Fruit fly (Drosophila melanogaster) whole organism, embryonic: ENCODE data around the gene BNIP3.

Experiments used
- Abd-B ChIP-seq: fragments of 200-800 bp; sonication (Bioruptor generic); optimal IDR thresholded peaks from 2 replicates; lab custom pipeline; 2018; ENCODE audit warnings: missing biosample characterization, mild to moderate bottlenecking, missing genetic modification characterization, moderate library complexity
- B-H2 ChIP-seq: fragments of 200-800 bp; sonication (Bioruptor generic); optimal IDR thresholded peaks from 2 replicates; lab custom pipeline; 2018; ENCODE audit warnings: missing biosample characterization, mild to moderate bottlenecking, missing genetic modification characterization
- Bteb2 ChIP-seq: fragments of 200-800 bp; sonication (Bioruptor generic); optimal IDR thresholded peaks from 2 replicates; lab custom pipeline; 2016; ENCODE audit warnings: missing biosample characterization, missing genetic modification characterization
- CG12744 ChIP-seq: fragments of 200-800 bp; sonication (Bioruptor generic); optimal IDR thresholded peaks from 2 replicates; lab custom pipeline; 2016; ENCODE audit warnings: missing biosample characterization, missing genetic modification characterization
- CG12942 ChIP-seq: fragments of 200-800 bp; sonication (Bioruptor generic); optimal IDR thresholded peaks from 3 replicates; lab custom pipeline; 2016; ENCODE audit warnings: missing biosample characterization, missing genetic modification characterization
- CG13775 ChIP-seq: fragments of 200-800 bp; sonication (Bioruptor generic); optimal IDR thresholded peaks from 3 replicates; lab custom pipeline; 2017; ENCODE audit warnings: missing biosample characterization, mild to moderate bottlenecking, missing genetic modification characterization
- CG15601 ChIP-seq: fragments of 200-800 bp; sonication (Bioruptor generic); optimal IDR thresholded peaks from 3 replicates; lab custom pipeline; 2019; ENCODE audit warnings: missing biosample characterization, mild to moderate bottlenecking, missing genetic modification characterization, moderate library complexity
- CG1602 ChIP-seq: fragments of 200-800 bp; sonication (Bioruptor generic); optimal IDR thresholded peaks from 3 replicates; lab custom pipeline; 2016; ENCODE audit warnings: missing biosample characterization, missing genetic modification characterization
- CG17359 ChIP-seq: fragments of 200-800 bp; sonication (Bioruptor generic); optimal IDR thresholded peaks from 3 replicates; lab custom pipeline; 2018; ENCODE audit warnings: missing biosample characterization, mild to moderate bottlenecking, missing genetic modification characterization, moderate library complexity
- CG2202 ChIP-seq: fragments of 200-800 bp; sonication (Bioruptor generic); optimal IDR thresholded peaks from 2 replicates; lab custom pipeline; 2018; ENCODE audit warnings: missing biosample characterization, mild to moderate bottlenecking, missing genetic modification characterization
- CG31365 ChIP-seq: fragments of 200-800 bp; sonication (Bioruptor generic); optimal IDR thresholded peaks from 2 replicates; lab custom pipeline; 2018; ENCODE audit warnings: missing biosample characterization, mild to moderate bottlenecking, missing genetic modification characterization
- CG3281 ChIP-seq: fragments of 200-800 bp; sonication (Bioruptor generic); optimal IDR thresholded peaks from 3 replicates; lab custom pipeline; 2017; ENCODE audit warnings: missing biosample characterization, mild to moderate bottlenecking, missing genetic modification characterization
- CG4282 ChIP-seq: fragments of 200-800 bp; sonication (Bioruptor generic); optimal IDR thresholded peaks from 2 replicates; lab custom pipeline; 2016; ENCODE audit warnings: missing biosample characterization, missing genetic modification characterization
- CG6791 ChIP-seq: fragments of 200-800 bp; sonication (Bioruptor generic); IDR thresholded peaks from 3 replicates; pipeline ENCODE4 v1.3.6; 2022; ENCODE audit warnings: missing biosample characterization, missing genetic modification characterization; ENCODE audit not compliant: partially characterized antibody
- CG6813 ChIP-seq: fragments of 200-800 bp; sonication (Bioruptor generic); optimal IDR thresholded peaks from 2 replicates; lab custom pipeline; 2017; ENCODE audit warnings: missing biosample characterization, missing genetic modification characterization, mild to moderate bottlenecking, moderate library complexity, missing genetic modification reagents
- CG7271 ChIP-seq: fragments of 200-800 bp; sonication (Bioruptor generic); optimal IDR thresholded peaks from 2 replicates; lab custom pipeline; 2018; ENCODE audit warnings: missing biosample characterization, mild to moderate bottlenecking, missing genetic modification characterization, moderate library complexity
- CG7357 ChIP-seq: fragments of 200-800 bp; sonication (Bioruptor generic); IDR thresholded peaks from 3 replicates; pipeline ENCODE4 v1.3.6; 2022; ENCODE audit warnings: missing biosample characterization, missing genetic modification characterization
- CG7839 ChIP-seq: fragments of 200-800 bp; sonication (Bioruptor generic); optimal IDR thresholded peaks from 3 replicates; lab custom pipeline; 2018; ENCODE audit warnings: missing biosample characterization, mild to moderate bottlenecking, missing genetic modification characterization, moderate library complexity
- CG8478 ChIP-seq: fragments of >200 bp; optimal IDR thresholded peaks from 2 replicates; lab custom pipeline; 2018
- D19A ChIP-seq: fragments of 200-800 bp; optimal IDR thresholded peaks from 3 replicates; lab custom pipeline; 2019; ENCODE audit warnings: missing biosample characterization, mild to moderate bottlenecking, missing genetic modification characterization, moderate library complexity
- Drgx ChIP-seq: fragments of 200-800 bp; sonication (Bioruptor generic); IDR thresholded peaks from 2 replicates; pipeline ENCODE4 v1.3.6; 2022; ENCODE audit warnings: missing biosample characterization, missing genetic modification characterization
- E2f1 ChIP-seq: fragments of 200-800 bp; sonication (Bioruptor generic); IDR thresholded peaks from 2 replicates; pipeline ENCODE4 v1.3.6; 2022; ENCODE audit warnings: missing biosample characterization, missing genetic modification characterization
- Fer2 ChIP-seq: fragments of 200-800 bp; sonication (Bioruptor generic); optimal IDR thresholded peaks from 2 replicates; lab custom pipeline; 2018; ENCODE audit warnings: missing biosample characterization, mild to moderate bottlenecking, missing genetic modification characterization, moderate library complexity
- GATAe ChIP-seq: fragments of 200-800 bp; sonication (Bioruptor generic); conservative IDR thresholded peaks from 2 replicates; pipeline ENCODE4 v1.3.6; 2022; ENCODE audit warnings: missing biosample characterization, missing genetic modification characterization
- H2.0 ChIP-seq: fragments of 200-800 bp; sonication (Bioruptor generic); IDR thresholded peaks from 2 replicates; pipeline ENCODE4 v1.3.6; 2022; ENCODE audit warnings: missing biosample characterization, missing genetic modification characterization
- Hsf ChIP-seq: fragments of 200-800 bp; sonication (Bioruptor generic); optimal IDR thresholded peaks from 3 replicates; lab custom pipeline; 2016; ENCODE audit warnings: missing biosample characterization, missing genetic modification characterization
- Pdp1 ChIP-seq, 2 experiments: fragments of 200-800 bp; sonication (Bioruptor generic); optimal IDR thresholded peaks; 3 replicates each; lab custom pipeline; 2016; ENCODE audit warnings: missing biosample characterization in 2 of 2, missing genetic modification characterization in 2 of 2, mild to moderate bottlenecking in 1 of 2, moderate library complexity in 1 of 2
- Poxn ChIP-seq: fragments of 200-800 bp; sonication (Bioruptor generic); IDR thresholded peaks from 2 replicates; pipeline ENCODE4 v1.3.6; 2022; ENCODE audit warnings: missing biosample characterization, missing genetic modification characterization
- Sox100B ChIP-seq: fragments of 200-800 bp; sonication (Bioruptor generic); optimal IDR thresholded peaks from 3 replicates; lab custom pipeline; 2018; ENCODE audit warnings: missing biosample characterization, mild to moderate bottlenecking, missing genetic modification characterization
- Stat92E ChIP-seq, 3 experiments: fragments of >200 bp in 2 of 3; fragments of 200-800 bp in 1 of 3; sonication (Bioruptor generic) in 1 of 3; optimal IDR thresholded peaks; 2 replicates each; lab custom pipeline; 2017 to 2019; ENCODE audit warnings: missing biosample characterization in 3 of 3, missing genetic modification characterization in 3 of 3, mild to moderate bottlenecking in 1 of 3, moderate library complexity in 1 of 3
- ash1 ChIP-seq: fragments of 200-800 bp; sonication (Bioruptor generic); optimal IDR thresholded peaks from 2 replicates; lab custom pipeline; 2018; ENCODE audit warnings: missing biosample characterization, mild to moderate bottlenecking, missing genetic modification characterization
- bab2 ChIP-seq: fragments of 200-800 bp; sonication (Bioruptor generic); optimal IDR thresholded peaks from 2 replicates; lab custom pipeline; 2016; ENCODE audit warnings: missing biosample characterization, missing genetic modification characterization
- cad ChIP-seq: fragments of >200 bp; optimal IDR thresholded peaks from 2 replicates; lab custom pipeline; 2017; ENCODE audit warnings: missing biosample characterization, missing genetic modification characterization
- corto ChIP-seq: fragments of 200-800 bp; sonication (Bioruptor generic); optimal IDR thresholded peaks from 2 replicates; lab custom pipeline; 2016; ENCODE audit warnings: missing biosample characterization, mild to moderate bottlenecking, missing genetic modification characterization, moderate library complexity
- dati ChIP-seq: fragments of 200-800 bp; sonication (Bioruptor generic); IDR thresholded peaks from 2 replicates; pipeline ENCODE4 v1.3.6; 2022; ENCODE audit warnings: missing biosample characterization, missing genetic modification characterization
- dysf ChIP-seq: fragments of 200-800 bp; sonication (Bioruptor generic); IDR thresholded peaks from 3 replicates; pipeline ENCODE4 v1.3.6; 2022; ENCODE audit warnings: missing biosample characterization, missing genetic modification characterization
- gce ChIP-seq: fragments of 200-800 bp; sonication (Bioruptor generic); IDR thresholded peaks from 3 replicates; pipeline ENCODE4 v1.3.6; 2022; ENCODE audit warnings: missing biosample characterization, missing genetic modification characterization
- gt ChIP-seq: fragments of 200-800 bp; sonication (Bioruptor generic); IDR thresholded peaks from 2 replicates; pipeline ENCODE4 v1.3.6; 2022; ENCODE audit warnings: missing biosample characterization, missing genetic modification characterization
- ken ChIP-seq: fragments of 200-800 bp; sonication (Bioruptor generic); IDR thresholded peaks from 3 replicates; pipeline ENCODE4 v1.3.6; 2022; ENCODE audit warnings: missing biosample characterization, missing genetic modification characterization
- lola ChIP-seq, 3 experiments: fragments of >200 bp in 2 of 3; fragments of 200-800 bp in 1 of 3; sonication (Bioruptor generic) in 1 of 3; optimal IDR thresholded peaks; 2 replicates each; lab custom pipeline; 2017 to 2019; ENCODE audit warnings: missing biosample characterization in 3 of 3, missing genetic modification characterization in 3 of 3, mild to moderate bottlenecking in 1 of 3, moderate library complexity in 1 of 3
- nau ChIP-seq: fragments of 200-800 bp; sonication (Bioruptor generic); optimal IDR thresholded peaks from 3 replicates; lab custom pipeline; 2017; ENCODE audit warnings: missing biosample characterization, mild to moderate bottlenecking, missing genetic modification characterization, missing genetic modification reagents
- oc ChIP-seq: fragments of 200-800 bp; sonication (Bioruptor generic); optimal IDR thresholded peaks from 2 replicates; lab custom pipeline; 2018; ENCODE audit warnings: missing biosample characterization, mild to moderate bottlenecking, missing genetic modification characterization, moderate library complexity
- odd ChIP-seq: fragments of 200-800 bp; sonication (Bioruptor generic); optimal IDR thresholded peaks from 2 replicates; lab custom pipeline; 2017; ENCODE audit warnings: missing biosample characterization, mild to moderate bottlenecking, missing genetic modification characterization
- otp ChIP-seq: fragments of 200-800 bp; sonication (Bioruptor generic); IDR thresholded peaks from 3 replicates; pipeline ENCODE4, ENCODE4 v1.3.6; 2022; ENCODE audit warnings: missing biosample characterization, missing genetic modification characterization
- ranshi ChIP-seq: fragments of 200-800 bp; sonication (Bioruptor generic); IDR thresholded peaks from 2 replicates; pipeline ENCODE4 v1.3.6; 2022; ENCODE audit warnings: missing biosample characterization, missing genetic modification characterization
- ro ChIP-seq: fragments of 200-800 bp; sonication (Bioruptor generic); IDR thresholded peaks from 2 replicates; pipeline ENCODE4 v1.3.6; 2022; ENCODE audit warnings: missing biosample characterization, missing genetic modification characterization
- run ChIP-seq: fragments of 200-800 bp; sonication (Bioruptor generic); optimal IDR thresholded peaks from 3 replicates; lab custom pipeline; 2018; ENCODE audit warnings: missing biosample characterization, mild to moderate bottlenecking, missing genetic modification characterization
- wdn ChIP-seq: fragments of 200-800 bp; sonication (Bioruptor generic); IDR thresholded peaks from 2 replicates; pipeline ENCODE4 v1.3.6; 2022; ENCODE audit warnings: missing biosample characterization, missing genetic modification characterization

The BNIP3 gene

DNA sequence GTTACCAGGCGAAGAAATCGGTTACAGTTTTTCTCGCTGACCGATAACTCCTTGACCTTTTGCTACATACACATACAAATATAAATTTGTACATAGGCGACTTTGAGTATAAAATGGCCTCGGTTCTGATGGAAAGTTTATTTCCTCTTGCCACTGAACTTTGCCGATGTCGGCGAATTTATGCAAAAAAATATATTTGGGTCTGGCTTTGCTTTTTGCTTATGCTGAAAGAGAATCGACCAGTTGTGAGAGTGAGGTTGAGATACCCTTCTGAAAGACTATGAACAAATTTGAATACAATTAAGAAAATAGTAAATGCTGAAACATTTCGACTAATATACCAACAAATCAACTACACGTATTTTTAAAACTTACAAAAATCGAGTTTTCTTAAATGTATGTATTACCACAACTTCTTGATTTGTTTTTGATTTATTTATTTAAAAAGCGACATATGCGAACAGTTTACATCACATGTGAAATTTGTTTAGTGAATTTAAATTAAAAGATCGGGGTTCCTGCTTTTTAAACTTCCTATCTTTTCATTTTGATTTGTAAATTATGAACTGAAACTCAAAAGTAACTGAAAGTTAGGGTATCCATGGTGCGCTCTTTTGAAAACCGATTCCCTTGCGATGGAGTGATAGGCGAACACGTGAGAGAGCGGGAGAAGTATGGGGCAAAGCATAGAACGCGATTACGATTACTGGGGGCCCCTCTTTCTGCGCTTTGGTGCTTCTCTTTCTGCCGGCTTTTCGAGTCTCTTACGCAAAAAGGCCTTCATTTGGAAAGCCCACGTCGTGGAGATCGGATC lies 9.9 kb downstream of the BNIP3 start (continued):
- peak; percentile 66 to 89 for TF ChIP-seq Pdp1 (GFP tag; optimal IDR thresholded peaks at IDR 0.05; lab: Kevin White, UChicago)
- TF ChIP-seq CG15601 = peak; percentile 74
- TF ChIP-seq CG3281 (GFP tag; lab: Kevin White, UChicago) = peak; percentile 92
- peak in 1 of 3 experiments; percentile 84 for TF ChIP-seq lola (GFP tag; optimal IDR thresholded peaks at IDR 0.05; lab: Kevin White, UChicago)
- peak; percentile 51 for TF ChIP-seq CG6813 (GFP tag; lab: Kevin White, UChicago)
- TF ChIP-seq D19A = peak; percentile 100
- peak; percentile 38 for TF ChIP-seq oc
- TF ChIP-seq CG7271 = no peak
- TF ChIP-seq ro (GFP tag; lab: Robert Waterston, UW) = no peak
- peak; percentile 88 for TF ChIP-seq CG7839 (tag; lab: Kevin White, UChicago)
- no peak for TF ChIP-seq CG6791 (GFP tag; lab: Robert Waterston, UW)
- TF ChIP-seq wdn (GFP tag; lab: Robert Waterston, UW) = no peak
- TF ChIP-seq ranshi (GFP tag; lab: Robert Waterston, UW) = no peak
- peak; percentile 88 for TF ChIP-seq Sox100B (GFP tag; lab: Kevin White, UChicago)
- peak; percentile 67 for TF ChIP-seq Bteb2
- peak; percentile 86 for TF ChIP-seq CG13775 (GFP tag; lab: Kevin White, UChicago)
- TF ChIP-seq CG2202 = peak; percentile 37
- peak; percentile 70 for TF ChIP-seq CG17359 (tag; lab: Kevin White, UChicago)
- no peak for TF ChIP-seq CG8478
- peak; percentile 41; the same call in 1 of the 2 replicates for TF ChIP-seq Drgx (GFP tag; lab: Robert Waterston, UW)
- TF ChIP-seq CG4282 (GFP tag; lab: Kevin White, UChicago) = peak; percentile 10
- TF ChIP-seq gt = no peak
- TF ChIP-seq otp (GFP tag; lab: Robert Waterston, UW) = no peak
- TF ChIP-seq run (tag; lab: Kevin White, UChicago) = peak; percentile 27
- TF ChIP-seq dati (GFP tag; lab: Robert Waterston, UW) = no peak
- TF ChIP-seq dysf (GFP tag; lab: Robert Waterston, UW) = peak; percentile 71
- TF ChIP-seq CG12942 (GFP tag; lab: Kevin White, UChicago) = no peak
- TF ChIP-seq GATAe (GFP tag; lab: Robert Waterston, UW) = no peak
- TF ChIP-seq CG7357 = 0 out of 3 replicates have a peak, but pooled peaks have one; percentile 31
- TF ChIP-seq cad = no peak
- TF ChIP-seq Poxn (GFP tag; lab: Robert Waterston, UW) = no peak
- peak; percentile 59 for TF ChIP-seq CG12744 (GFP tag; lab: Kevin White, UChicago)
- peak; percentile 76 for TF ChIP-seq Hsf (GFP tag; lab: Kevin White, UChicago)
- peak; percentile 76 for TF ChIP-seq bab2 (GFP tag; lab: Kevin White, UChicago)
- TF ChIP-seq H2.0 (GFP tag; lab: Robert Waterston, UW) = no peak
- TF ChIP-seq E2f1 (GFP tag; lab: Robert Waterston, UW) = no peak
- TF ChIP-seq Stat92E (GFP tag; optimal IDR thresholded peaks at IDR 0.05; lab: Kevin White, UChicago) = peak in 1 of 3 experiments; percentile 68
- TF ChIP-seq B-H2 (GFP tag; lab: Kevin White, UChicago) = peak; percentile 59
- TF ChIP-seq corto (GFP tag; lab: Kevin White, UChicago) = no peak
- peak; percentile 70 for TF ChIP-seq nau (GFP tag; lab: Kevin White, UChicago)
- peak; percentile 77 for TF ChIP-seq odd (GFP tag; lab: Kevin White, UChicago)
- TF ChIP-seq ash1 (GFP tag; lab: Kevin White, UChicago) = no peak
- no peak for TF ChIP-seq CG31365
- TF ChIP-seq gce = no peak
- TF ChIP-seq CG1602 = peak; percentile 60
- peak; percentile 64 for TF ChIP-seq Abd-B (GFP tag; lab: Kevin White, UChicago)
- TF ChIP-seq ken = no peak
- peak; percentile 60 for TF ChIP-seq Fer2
